Fruit fly (Drosophila melanogaster) whole organism, embryonic: ENCODE results near the gene CG11842.
A peak's percentile ranks its signal among the peaks of the same experiment; 100 is the strongest.

Experiments used
- ATbp ChIP-seq: fragments of 200-800 bp; sonication (Bioruptor generic); optimal IDR thresholded peaks from 2 replicates; lab custom pipeline; 2017; ENCODE audit warnings: missing biosample characterization, mild to moderate bottlenecking, missing genetic modification characterization, missing genetic modification reagents
- Asciz ChIP-seq: fragments of 200-800 bp; sonication (Bioruptor generic); optimal IDR thresholded peaks from 2 replicates; lab custom pipeline; 2017; ENCODE audit warnings: missing biosample characterization, mild to moderate bottlenecking, missing genetic modification characterization, missing genetic modification reagents
- Atf3 ChIP-seq: fragments of 200-800 bp; sonication (Bioruptor generic); optimal IDR thresholded peaks from 3 replicates; lab custom pipeline; 2016; ENCODE audit warnings: missing biosample characterization, missing genetic modification characterization
- B-H2 ChIP-seq: fragments of 200-800 bp; sonication (Bioruptor generic); optimal IDR thresholded peaks from 2 replicates; lab custom pipeline; 2018; ENCODE audit warnings: missing biosample characterization, mild to moderate bottlenecking, missing genetic modification characterization
- BEAF-32 ChIP-seq: fragments of 200-800 bp; sonication (Bioruptor generic); optimal IDR thresholded peaks from 3 replicates; lab custom pipeline; 2017; ENCODE audit warnings: missing biosample characterization, missing genetic modification characterization, mild to moderate bottlenecking, moderate library complexity, missing genetic modification reagents
- Blimp-1 ChIP-seq: fragments of 200-800 bp; sonication (Bioruptor generic); optimal IDR thresholded peaks from 3 replicates; lab custom pipeline; 2018; ENCODE audit warnings: missing biosample characterization, missing genetic modification characterization, mild to moderate bottlenecking, moderate library complexity, missing genetic modification reagents
- CG11093 ChIP-seq: fragments of 200-800 bp; sonication (Bioruptor generic); IDR thresholded peaks from 3 replicates; pipeline ENCODE4 v1.3.6; 2022; ENCODE audit warnings: missing biosample characterization, missing genetic modification characterization
- CG11695 ChIP-seq: fragments of 200-800 bp; sonication (Bioruptor generic); IDR thresholded peaks from 3 replicates; pipeline ENCODE4 v1.3.6; 2022; ENCODE audit warnings: missing biosample characterization, missing genetic modification characterization
- CG11696 ChIP-seq: fragments of 200-800 bp; sonication (Bioruptor generic); IDR thresholded peaks from 2 replicates; pipeline ENCODE4 v1.3.6; 2022; ENCODE audit warnings: missing biosample characterization, missing genetic modification characterization
- CG13296 ChIP-seq: fragments of 200-800 bp; sonication (Bioruptor generic); optimal IDR thresholded peaks from 3 replicates; lab custom pipeline; 2018; ENCODE audit warnings: missing biosample characterization, mild to moderate bottlenecking, missing genetic modification characterization
- CG15269 ChIP-seq: fragments of 200-800 bp; sonication (Bioruptor generic); optimal IDR thresholded peaks from 2 replicates; lab custom pipeline; 2018; ENCODE audit warnings: missing biosample characterization, mild to moderate bottlenecking, missing genetic modification characterization, moderate library complexity
- CG1603 ChIP-seq: fragments of 200-800 bp; sonication (Bioruptor generic); optimal IDR thresholded peaks from 2 replicates; lab custom pipeline; 2019; ENCODE audit warnings: missing biosample characterization, mild to moderate bottlenecking, missing genetic modification characterization, moderate library complexity
- CG17328 ChIP-seq: fragments of 200-800 bp; sonication (Bioruptor generic); IDR thresholded peaks from 2 replicates; pipeline ENCODE4 v1.3.6; 2022; ENCODE audit warnings: missing biosample characterization, missing genetic modification characterization
- CG18011 ChIP-seq: fragments of 200-800 bp; sonication (Bioruptor generic); optimal IDR thresholded peaks from 2 replicates; lab custom pipeline; 2017; ENCODE audit warnings: missing biosample characterization, missing genetic modification characterization, mild to moderate bottlenecking, moderate library complexity, missing genotype
- CG18476 ChIP-seq: fragments of 200-800 bp; sonication (Bioruptor generic); optimal IDR thresholded peaks from 2 replicates; lab custom pipeline; 2016; ENCODE audit warnings: missing biosample characterization, mild to moderate bottlenecking, missing genetic modification characterization
- CG2116 ChIP-seq: fragments of 200-800 bp; sonication (Bioruptor generic); optimal IDR thresholded peaks from 3 replicates; lab custom pipeline; 2018; ENCODE audit warnings: missing biosample characterization, mild to moderate bottlenecking, missing genetic modification characterization
- CG2129 ChIP-seq: fragments of 200-800 bp; sonication (Bioruptor generic); IDR thresholded peaks from 2 replicates; pipeline ENCODE4 v1.3.6; 2022; ENCODE audit warnings: missing biosample characterization, missing genetic modification characterization; ENCODE audit not compliant: partially characterized antibody
- CG3065 ChIP-seq: fragments of 200-800 bp; sonication (Bioruptor generic); optimal IDR thresholded peaks from 2 replicates; lab custom pipeline; 2016; ENCODE audit warnings: missing biosample characterization, missing genetic modification characterization
- CG31388 ChIP-seq: fragments of 200-800 bp; sonication (Bioruptor generic); optimal IDR thresholded peaks from 2 replicates; lab custom pipeline; 2016; ENCODE audit warnings: missing biosample characterization, missing genetic modification characterization
- CG9932 ChIP-seq: fragments of 200-800 bp; sonication (Bioruptor generic); IDR thresholded peaks from 2 replicates; pipeline ENCODE4 v1.3.6; 2022; ENCODE audit warnings: missing biosample characterization, missing genetic modification characterization
- Elba2 ChIP-seq: fragments of 200-800 bp; sonication (Bioruptor generic); optimal IDR thresholded peaks from 3 replicates; lab custom pipeline; 2016; ENCODE audit warnings: missing biosample characterization, missing genetic modification characterization
- Hr3 ChIP-seq: fragments of 200-800 bp; sonication (Bioruptor generic); optimal IDR thresholded peaks from 3 replicates; lab custom pipeline; 2016; ENCODE audit warnings: missing biosample characterization, missing genetic modification characterization
- Hr78 ChIP-seq, 2 experiments: fragments of 200-800 bp in 1 of 2; fragments of >200 bp in 1 of 2; sonication (Bioruptor generic) in 1 of 2; optimal IDR thresholded peaks; 2 replicates each; lab custom pipeline; 2017 to 2019; ENCODE audit warnings: missing biosample characterization in 2 of 2, missing genetic modification characterization in 2 of 2, mild to moderate bottlenecking in 1 of 2, moderate library complexity in 1 of 2
- Med ChIP-seq: fragments of 200-800 bp; sonication (Bioruptor generic); peaks from one replicate; lab custom pipeline; 2016; ENCODE audit warnings: missing biosample characterization, missing genetic modification characterization, mild to moderate bottlenecking, inconsistent platforms, moderate library complexity
- Opbp ChIP-seq: fragments of 200-800 bp; sonication (Bioruptor generic); IDR thresholded peaks from 3 replicates; pipeline ENCODE4 v1.3.6; 2022; ENCODE audit warnings: missing biosample characterization, missing genetic modification characterization; ENCODE audit not compliant: partially characterized antibody
- Optix ChIP-seq: fragments of 200-800 bp; sonication (Bioruptor generic); IDR thresholded peaks from 3 replicates; pipeline ENCODE4 v1.3.6; 2022; ENCODE audit warnings: missing biosample characterization, missing genetic modification characterization
- Rx ChIP-seq: fragments of 200-800 bp; sonication (Bioruptor generic); IDR thresholded peaks from 2 replicates; pipeline ENCODE4 v1.3.6; 2022; ENCODE audit warnings: missing biosample characterization, missing genetic modification characterization
- Sox102F ChIP-seq: fragments of 200-800 bp; sonication (Bioruptor generic); optimal IDR thresholded peaks from 2 replicates; lab custom pipeline; 2018; ENCODE audit warnings: missing biosample characterization, mild to moderate bottlenecking, missing genetic modification characterization, moderate library complexity
- Xrp1 ChIP-seq: fragments of 200-800 bp; sonication (Bioruptor generic); IDR thresholded peaks from 2 replicates; pipeline ENCODE4 v1.3.6; 2022; ENCODE audit warnings: missing biosample characterization, missing genetic modification characterization
- ac ChIP-seq: fragments of 200-800 bp; sonication (Bioruptor generic); optimal IDR thresholded peaks from 3 replicates; lab custom pipeline; 2017; ENCODE audit warnings: missing biosample characterization, mild to moderate bottlenecking, missing genetic modification characterization
- amos ChIP-seq: fragments of 200-800 bp; sonication (Bioruptor generic); IDR thresholded peaks from 2 replicates; pipeline ENCODE4 v1.3.6; 2022; ENCODE audit warnings: missing biosample characterization, missing genetic modification characterization; ENCODE audit not compliant: partially characterized antibody
- bcd ChIP-seq: fragments of 200-800 bp; sonication (Bioruptor generic); optimal IDR thresholded peaks from 2 replicates; lab custom pipeline; 2017; ENCODE audit warnings: missing biosample characterization, mild to moderate bottlenecking, missing genetic modification characterization
- bsh ChIP-seq, 2 experiments: fragments of 200-800 bp; sonication (Bioruptor generic); optimal IDR thresholded peaks; 2 replicates each; lab custom pipeline; 2017 to 2018; ENCODE audit warnings: mild to moderate bottlenecking in 2 of 2, missing biosample characterization in 2 of 2, missing genetic modification characterization in 2 of 2, moderate library complexity in 1 of 2
- eyg ChIP-seq: fragments of 200-800 bp; sonication (Bioruptor generic); optimal IDR thresholded peaks from 3 replicates; lab custom pipeline; 2016; ENCODE audit warnings: missing biosample characterization, missing genetic modification characterization
- fd64A ChIP-seq: fragments of 200-800 bp; sonication (Bioruptor generic); optimal IDR thresholded peaks from 3 replicates; lab custom pipeline; 2018; ENCODE audit warnings: missing biosample characterization, mild to moderate bottlenecking, missing genetic modification characterization
- hth ChIP-seq: fragments of >200 bp; optimal IDR thresholded peaks from 2 replicates; lab custom pipeline; 2017; ENCODE audit warnings: inconsistent platforms
- kah ChIP-seq: fragments of 200-800 bp; sonication (Bioruptor generic); optimal IDR thresholded peaks from 2 replicates; lab custom pipeline; 2018; ENCODE audit warnings: missing biosample characterization, mild to moderate bottlenecking, missing genetic modification characterization
- lab ChIP-seq: fragments of 200-800 bp; sonication (Bioruptor generic); optimal IDR thresholded peaks from 3 replicates; lab custom pipeline; 2017; ENCODE audit warnings: missing biosample characterization, missing genetic modification characterization, mild to moderate bottlenecking, moderate library complexity, missing genetic modification reagents
- org-1 ChIP-seq: fragments of 200-800 bp; sonication (Bioruptor generic); optimal IDR thresholded peaks from 2 replicates; lab custom pipeline; 2017; ENCODE audit warnings: missing biosample characterization, missing genetic modification characterization
- repo ChIP-seq: fragments of 200-800 bp; sonication (Bioruptor generic); optimal IDR thresholded peaks from 2 replicates; lab custom pipeline; 2016; ENCODE audit warnings: missing biosample characterization, missing genetic modification characterization
- sens ChIP-seq: fragments of 200-800 bp; sonication (Bioruptor generic); peaks from one replicate; lab custom pipeline; 2016; ENCODE audit warnings: missing biosample characterization, missing genetic modification characterization
- tll ChIP-seq, 2 experiments: fragments of 200-800 bp in 1 of 2; fragments of >200 bp in 1 of 2; sonication (Bioruptor generic) in 1 of 2; optimal IDR thresholded peaks; 2 replicates each; lab custom pipeline; 2017 to 2019; ENCODE audit warnings: missing biosample characterization in 2 of 2, missing genetic modification characterization in 2 of 2, mild to moderate bottlenecking in 1 of 2, moderate library complexity in 1 of 2
- vvl ChIP-seq: fragments of 200-800 bp; sonication (Bioruptor generic); IDR thresholded peaks from 2 replicates; pipeline ENCODE4 v1.3.6; 2022; ENCODE audit warnings: missing biosample characterization, missing genetic modification characterization
- wek ChIP-seq: fragments of 200-800 bp; sonication (Bioruptor generic); optimal IDR thresholded peaks from 3 replicates; lab custom pipeline; 2018; ENCODE audit warnings: missing biosample characterization, mild to moderate bottlenecking, missing genetic modification characterization, moderate library complexity
- zen ChIP-seq: fragments of 200-800 bp; sonication (Bioruptor generic); optimal IDR thresholded peaks from 3 replicates; lab custom pipeline; 2018; ENCODE audit warnings: missing biosample characterization, mild to moderate bottlenecking, missing genetic modification characterization, moderate library complexity

CG11842 gene

dm6 chr3R:29069208-29070072 lies 17.0 kb downstream of the CG11842 start (continued):
- TF ChIP-seq tll (GFP tag; optimal IDR thresholded peaks at IDR 0.05; lab: Kevin White, UChicago), result peak in 1 of 2 experiments; percentile 66
- no peak for TF ChIP-seq BEAF-32 (GFP tag; lab: Kevin White, UChicago)
- 0 out of 3 replicates have a peak, but pooled peaks have one; percentile 21 for TF ChIP-seq Optix

- TF ChIP-seq CG11695 (GFP tag; lab: Robert Waterston, UW) (0 out of 3 replicates have a peak, but pooled peaks have one; percentile 28), lab (GFP tag; lab: Kevin White, UChicago) (peak; percentile 13), wek (peak; percentile 15), vvl (GFP tag; lab: Robert Waterston, UW) (peak; percentile 9; the same call in 1 of the 2 replicates), ATbp (GFP tag; lab: Kevin White, UChicago) (peak; percentile 20), Rx (no peak), CG2116 (no peak), Elba2 (no peak), Med (GFP tag; lab: Kevin White, UChicago) (peak; percentile 53), sens (peak; percentile 24)
These were observed 18.7 kb downstream of the CG11842 start for dm6 chr3R:29071141-29071540.

dm6 chr3R:29072834-29073233 lies 20.4 kb downstream of the CG11842 start:
- TF ChIP-seq CG3065 (GFP tag; lab: Kevin White, UChicago) (no peak), CG9932 (GFP tag; lab: Robert Waterston, UW) (no peak), eyg (GFP tag; lab: Kevin White, UChicago) (no peak), CG11093 (GFP tag; lab: Robert Waterston, UW) (no peak), Med (GFP tag; lab: Kevin White, UChicago) (peak; percentile 35), hth (no peak), Asciz (GFP tag; lab: Kevin White, UChicago) (no peak), Xrp1 (GFP tag; lab: Robert Waterston, UW) (no peak), bcd (no peak), amos (GFP tag; lab: Robert Waterston, UW) (no peak), ac (GFP tag; lab: Kevin White, UChicago) (peak; percentile 51), Hr78 (GFP tag; optimal IDR thresholded peaks at IDR 0.05; lab: Kevin White, UChicago) (no peak), Atf3 (GFP tag; lab: Kevin White, UChicago) (no peak), CG15269 (tag; lab: Kevin White, UChicago) (no peak), CG13296 (no peak), CG31388 (GFP tag; lab: Kevin White, UChicago) (no peak), CG18476 (GFP tag; lab: Kevin White, UChicago) (no peak), org-1 (GFP tag; lab: Kevin White, UChicago) (no peak), Sox102F (GFP tag; lab: Kevin White, UChicago) (no peak), B-H2 (no peak), CG17328 (GFP tag; lab: Robert Waterston, UW) (no peak), kah (GFP tag; lab: Kevin White, UChicago) (no peak), CG2129 (GFP tag; lab: Robert Waterston, UW) (no peak), fd64A (GFP tag; lab: Kevin White, UChicago) (no peak), Blimp-1 (GFP tag; lab: Kevin White, UChicago) (no peak), Hr3 (GFP tag; lab: Kevin White, UChicago) (no peak), Optix (no peak), CG11696 (GFP tag; lab: Robert Waterston, UW) (0 out of 2 replicates have a peak, but pooled peaks have one; percentile 52), bsh (GFP tag; optimal IDR thresholded peaks at IDR 0.05; lab: Kevin White, UChicago) (peak in 1 of 2 experiments; percentile 22), Opbp (GFP tag; lab: Robert Waterston, UW) (no peak), repo (no peak), zen (tag; lab: Kevin White, UChicago) (peak; percentile 1), CG1603 (tag; lab: Kevin White, UChicago) (peak; percentile 9), CG18011 (GFP tag; lab: Kevin White, UChicago) (no peak)
